Fruit fly (Drosophila melanogaster) whole organism, adult: ENCODE data around the gene firl.

Source experiments
- CG11617 ChIP-seq: fragments of 200-800 bp; sonication (Bioruptor generic); optimal IDR thresholded peaks from 2 replicates; lab custom pipeline; 2017; ENCODE audit warnings: mild to moderate bottlenecking, missing biosample characterization, missing genetic modification reagents, missing genetic modification characterization
- CG12768 ChIP-seq: fragments of 200-800 bp; sonication (Bioruptor generic); optimal IDR thresholded peaks from 2 replicates; lab custom pipeline; 2017; ENCODE audit warnings: missing biosample characterization, missing genetic modification characterization, mild to moderate bottlenecking, moderate library complexity, missing genetic modification reagents
- CG14711 ChIP-seq: fragments of 200-800 bp; sonication (Bioruptor generic); optimal IDR thresholded peaks from 2 replicates; lab custom pipeline; 2018; ENCODE audit warnings: missing biosample characterization, mild to moderate bottlenecking, missing genetic modification characterization, moderate library complexity
- CG1620 ChIP-seq: fragments of 200-800 bp; sonication (Bioruptor generic); optimal IDR thresholded peaks from 2 replicates; lab custom pipeline; 2016; ENCODE audit warnings: missing biosample characterization, missing genetic modification characterization
- CG33017 ChIP-seq: fragments of 200-800 bp; sonication (Bioruptor generic); optimal IDR thresholded peaks from 2 replicates; lab custom pipeline; 2018; ENCODE audit warnings: missing biosample characterization, mild to moderate bottlenecking, missing genetic modification characterization, moderate library complexity
- CG5204 ChIP-seq: fragments of 200-800 bp; sonication (Bioruptor generic); optimal IDR thresholded peaks from 2 replicates; lab custom pipeline; 2016; ENCODE audit warnings: missing biosample characterization, missing genetic modification characterization
- CG7045 ChIP-seq: fragments of 200-800 bp; sonication (Bioruptor generic); optimal IDR thresholded peaks from 2 replicates; lab custom pipeline; 2017; ENCODE audit warnings: missing biosample characterization, mild to moderate bottlenecking, missing genetic modification characterization
- CG7101 ChIP-seq: fragments of 200-800 bp; sonication (Bioruptor generic); optimal IDR thresholded peaks from 2 replicates; lab custom pipeline; 2018; ENCODE audit warnings: missing biosample characterization, mild to moderate bottlenecking, missing genetic modification characterization, moderate library complexity
- Clk ChIP-seq: fragments of 200-800 bp; sonication (Bioruptor generic); optimal IDR thresholded peaks from 2 replicates; lab custom pipeline; 2017; ENCODE audit warnings: missing biosample characterization, missing genetic modification characterization
- Crg-1 ChIP-seq: fragments of 200-800 bp; sonication (Bioruptor generic); optimal IDR thresholded peaks from 2 replicates; lab custom pipeline; 2016; ENCODE audit warnings: missing biosample characterization, missing genetic modification characterization
- Hr96 ChIP-seq: fragments of 200-800 bp; sonication (Bioruptor generic); optimal IDR thresholded peaks from 2 replicates; lab custom pipeline; 2016; ENCODE audit warnings: missing biosample characterization, missing genetic modification characterization
- Mnt ChIP-seq: fragments of 200-800 bp; sonication (Bioruptor generic); optimal IDR thresholded peaks from 2 replicates; lab custom pipeline; 2016; ENCODE audit warnings: missing biosample characterization, mild to moderate bottlenecking, missing genetic modification characterization
- bab1 ChIP-seq: fragments of 200-800 bp; sonication (Bioruptor generic); optimal IDR thresholded peaks from 3 replicates; lab custom pipeline; 2019; ENCODE audit warnings: missing biosample characterization, mild to moderate bottlenecking, missing genetic modification characterization, moderate library complexity
- cic ChIP-seq: fragments of 200-800 bp; sonication (Bioruptor generic); optimal IDR thresholded peaks from 2 replicates; lab custom pipeline; 2017; ENCODE audit warnings: missing biosample characterization, mild to moderate bottlenecking, missing genetic modification characterization, moderate library complexity
- cnc ChIP-seq, 2 experiments: fragments of >200 bp; optimal IDR thresholded peaks; 2 replicates each; lab custom pipeline; 2017
- kay ChIP-seq: fragments of 200-800 bp; sonication (Bioruptor generic); peaks from one replicate; lab custom pipeline; 2016; ENCODE audit warnings: missing biosample characterization, missing genetic modification characterization, borderline replicate concordance
- ovo ChIP-seq: fragments of 200-800 bp; sonication (Bioruptor generic); optimal IDR thresholded peaks from 2 replicates; lab custom pipeline; 2016; ENCODE audit warnings: missing biosample characterization, missing genetic modification characterization
- pad ChIP-seq: fragments of 200-800 bp; sonication (Bioruptor generic); optimal IDR thresholded peaks from 3 replicates; lab custom pipeline; 2017; ENCODE audit warnings: missing biosample characterization, missing genetic modification characterization, mild to moderate bottlenecking, moderate library complexity, missing genetic modification reagents
- tj ChIP-seq: fragments of 200-800 bp; sonication (Bioruptor generic); optimal IDR thresholded peaks from 3 replicates; lab custom pipeline; 2017; ENCODE audit warnings: missing biosample characterization, mild to moderate bottlenecking, missing genetic modification characterization, moderate library complexity
- toe ChIP-seq: fragments of 200-800 bp; sonication (Bioruptor generic); optimal IDR thresholded peaks from 2 replicates; lab custom pipeline; 2016; ENCODE audit warnings: missing biosample characterization, missing genetic modification characterization

The firl gene

dm6 chr2L:12079827-12080381 lies 13.3 kb upstream of the firl start:
- TF ChIP-seq bab1 (no peak), kay (GFP tag; lab: Kevin White, UChicago) (no peak), CG1620 (no peak), Hr96 (GFP tag; lab: Kevin White, UChicago) (no peak), cic (GFP tag; lab: Kevin White, UChicago) (no peak), CG7045 (no peak), CG12768 (GFP tag; lab: Kevin White, UChicago) (no peak), CG5204 (GFP tag; lab: Kevin White, UChicago) (no peak), ovo (no peak), CG14711 (tag; lab: Kevin White, UChicago) (no peak), CG7101 (tag; lab: Kevin White, UChicago) (no peak), Clk (GFP tag; lab: Kevin White, UChicago) (no peak), CG33017 (tag; lab: Kevin White, UChicago) (no peak), CG11617 (GFP tag; lab: Kevin White, UChicago) (no peak), Crg-1 (GFP tag; lab: Kevin White, UChicago) (no peak), Mnt (no peak), toe (GFP tag; lab: Kevin White, UChicago) (no peak)

- TF ChIP-seq tj (GFP tag; lab: Kevin White, UChicago) (no peak), CG1620 (no peak), ovo (no peak), Crg-1 (GFP tag; lab: Kevin White, UChicago) (no peak), CG11617 (GFP tag; lab: Kevin White, UChicago) (no peak), CG5204 (GFP tag; lab: Kevin White, UChicago) (no peak), toe (GFP tag; lab: Kevin White, UChicago) (no peak)
Observed at dm6 chr2L:12078695-12079094, 12.1 kb upstream of the firl start.

DNA sequence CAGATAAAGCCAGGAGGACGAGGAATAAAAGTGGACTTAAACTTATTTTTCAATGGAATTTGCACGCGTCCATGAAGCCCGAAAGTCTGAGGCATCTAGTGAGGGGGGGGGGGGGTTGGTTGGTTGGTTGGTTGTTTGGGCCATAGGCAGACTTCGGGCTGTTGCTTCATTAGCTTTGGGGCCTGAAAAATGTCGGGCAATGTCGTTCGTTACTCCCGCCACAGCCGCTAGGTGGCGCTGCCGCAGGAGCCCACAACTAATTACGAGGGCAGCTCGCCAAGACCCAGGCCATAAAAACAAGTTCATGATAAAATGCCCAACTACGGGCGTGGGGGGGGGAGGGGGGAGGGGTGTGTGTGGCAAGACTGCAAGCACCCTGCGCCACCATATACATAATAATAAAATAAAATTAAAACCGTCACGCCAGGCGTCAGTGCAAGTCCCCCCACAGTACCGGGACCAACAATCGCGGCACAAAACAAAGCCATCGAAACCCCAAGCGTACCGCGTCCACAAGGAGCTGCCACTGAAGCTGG lies 11.6 kb upstream of the firl start:
- TF ChIP-seq CG11617 (GFP tag; lab: Kevin White, UChicago): no peak
- TF ChIP-seq CG33017 (tag; lab: Kevin White, UChicago): no peak
- no peak for TF ChIP-seq cic (GFP tag; lab: Kevin White, UChicago)
- no peak for TF ChIP-seq CG14711 (tag; lab: Kevin White, UChicago)
- no peak for TF ChIP-seq kay (GFP tag; lab: Kevin White, UChicago)
- no peak for TF ChIP-seq bab1
- TF ChIP-seq Clk (GFP tag; lab: Kevin White, UChicago): no peak
- no peak for TF ChIP-seq Hr96 (GFP tag; lab: Kevin White, UChicago)
- TF ChIP-seq CG12768 (GFP tag; lab: Kevin White, UChicago): no peak
- TF ChIP-seq Crg-1 (GFP tag; lab: Kevin White, UChicago): no peak
- TF ChIP-seq CG5204 (GFP tag; lab: Kevin White, UChicago): no peak
- TF ChIP-seq Mnt: no peak
- TF ChIP-seq toe (GFP tag; lab: Kevin White, UChicago): no peak
- no peak for TF ChIP-seq tj (GFP tag; lab: Kevin White, UChicago)
- no peak for TF ChIP-seq pad (GFP tag; lab: Kevin White, UChicago)
- TF ChIP-seq CG7045: no peak
- no peak for TF ChIP-seq CG1620
- no peak for TF ChIP-seq CG7101 (tag; lab: Kevin White, UChicago)
- no peak for TF ChIP-seq cnc (optimal IDR thresholded peaks at IDR 0.05; lab: Kevin White, UChicago)

- no peak for TF ChIP-seq toe (GFP tag; lab: Kevin White, UChicago)
- TF ChIP-seq CG12768 (GFP tag; lab: Kevin White, UChicago): no peak
- TF ChIP-seq bab1: no peak
- TF ChIP-seq CG11617 (GFP tag; lab: Kevin White, UChicago): no peak
- no peak for TF ChIP-seq CG7045
- no peak for TF ChIP-seq Clk (GFP tag; lab: Kevin White, UChicago)
- no peak for TF ChIP-seq cnc (optimal IDR thresholded peaks at IDR 0.05; lab: Kevin White, UChicago)
- TF ChIP-seq cic (GFP tag; lab: Kevin White, UChicago): no peak
- no peak for TF ChIP-seq CG14711 (tag; lab: Kevin White, UChicago)
- no peak for TF ChIP-seq CG7101 (tag; lab: Kevin White, UChicago)
- TF ChIP-seq CG33017 (tag; lab: Kevin White, UChicago): no peak
- TF ChIP-seq CG5204 (GFP tag; lab: Kevin White, UChicago): no peak
- TF ChIP-seq pad (GFP tag; lab: Kevin White, UChicago): no peak
- TF ChIP-seq ovo: no peak
- TF ChIP-seq kay (GFP tag; lab: Kevin White, UChicago): no peak
Observed at dm6 chr2L:12075850-12076249, 9.3 kb upstream of the firl start, which contains the start of gene CG14947. Gene CG14947, plus strand, starts transcription at chr2L:12076100.

DNA sequence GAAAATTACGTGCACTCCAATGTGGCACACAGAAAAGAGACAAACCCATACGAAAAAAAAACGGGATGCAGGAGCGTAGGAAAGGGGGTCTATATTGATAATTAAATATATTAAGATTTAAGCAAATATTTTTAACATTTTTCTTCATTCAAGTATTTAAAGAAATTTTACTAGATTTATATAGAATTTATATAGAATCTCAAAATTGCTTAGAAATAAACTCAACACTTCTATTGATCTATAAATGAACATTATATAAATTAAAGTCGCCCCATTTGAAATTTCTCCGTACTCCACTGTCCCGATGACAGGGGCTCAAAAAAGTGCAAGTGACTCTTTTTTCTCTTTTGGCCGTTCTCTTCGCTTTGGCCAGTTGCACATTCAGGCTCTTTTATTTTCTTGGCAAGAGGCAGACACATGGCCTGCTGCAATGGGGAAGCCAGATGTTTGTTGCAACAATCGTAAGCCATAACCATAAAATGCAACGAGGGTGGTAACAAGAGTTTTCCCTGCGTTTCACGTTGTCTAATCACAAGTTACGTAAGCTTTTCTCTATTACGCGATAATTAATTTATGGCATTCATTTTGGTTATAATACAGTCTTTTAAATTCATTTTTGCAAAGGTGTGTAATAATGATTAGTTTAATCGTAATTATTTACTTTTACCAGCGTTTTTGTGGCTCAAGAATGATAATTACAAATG lies 740 bp downstream of the firl start:
- TF ChIP-seq toe (GFP tag; lab: Kevin White, UChicago): no peak
- TF ChIP-seq CG14711 (tag; lab: Kevin White, UChicago): peak; percentile 34
- TF ChIP-seq ovo: no peak
- peak; percentile 29 for TF ChIP-seq CG11617 (GFP tag; lab: Kevin White, UChicago)
- TF ChIP-seq tj (GFP tag; lab: Kevin White, UChicago): no peak
- TF ChIP-seq CG7101 (tag; lab: Kevin White, UChicago): peak; percentile 51
- peak; percentile 64 for TF ChIP-seq CG33017 (tag; lab: Kevin White, UChicago)
- peak; percentile 15 for TF ChIP-seq CG12768 (GFP tag; lab: Kevin White, UChicago)
- peak; percentile 19 for TF ChIP-seq CG7045
- no peak for TF ChIP-seq Mnt
